Worm (Caenorhabditis elegans) whole organism, early embryonic: Measurements from ENCODE around the gene dmsr-16.

Experiments
- B0310.2 ChIP-seq: sonication (generic microtip); optimal IDR thresholded peaks from 2 replicates; lab custom pipeline; 2016; ENCODE audit warnings: mild to moderate bottlenecking, missing genetic modification characterization, missing compliant biosample characterization
- F13C5.2 ChIP-seq: sonication (generic microtip); optimal IDR thresholded peaks from 2 replicates; lab custom pipeline; 2017; ENCODE audit warnings: mild to moderate bottlenecking, missing genetic modification characterization, inconsistent platforms, missing compliant biosample characterization
- aly-1 ChIP-seq: sonication (generic microtip); optimal IDR thresholded peaks from 2 replicates; lab custom pipeline; 2016; ENCODE audit warnings: missing genetic modification characterization, missing compliant biosample characterization
- ama-1 ChIP-seq: fragments of 150-350 bp; optimal IDR thresholded peaks from 2 replicates; lab custom pipeline; 2014
- ceh-13 ChIP-seq: fragments of 200-800 bp; sonication (Bioruptor generic); optimal IDR thresholded peaks from 2 replicates; lab custom pipeline; 2018; ENCODE audit warnings: mild to moderate bottlenecking, missing genetic modification characterization, missing compliant biosample characterization
- ceh-36 ChIP-seq: sonication (generic microtip); optimal IDR thresholded peaks from 2 replicates; lab custom pipeline; 2016; ENCODE audit warnings: missing genetic modification characterization, inconsistent platforms, missing compliant biosample characterization
- ets-7 ChIP-seq: sonication (generic microtip); optimal IDR thresholded peaks from 2 replicates; lab custom pipeline; 2016; ENCODE audit warnings: missing genotype, missing genetic modification characterization, missing compliant biosample characterization
- flt-1 ChIP-seq: fragments of 200-800 bp; sonication (Bioruptor generic); IDR thresholded peaks from 2 replicates; pipeline ENCODE4 v1.3.6; 2022; ENCODE audit warnings: missing genetic modification characterization, missing compliant biosample characterization
- hmbx-1 ChIP-seq: sonication (generic microtip); optimal IDR thresholded peaks from 2 replicates; lab custom pipeline; 2016; ENCODE audit warnings: mild to moderate bottlenecking, missing genetic modification characterization, missing compliant biosample characterization
- hmg-4 ChIP-seq: fragments of 200-800 bp; sonication (Bioruptor generic); optimal IDR thresholded peaks from 2 replicates; lab custom pipeline; 2018; ENCODE audit warnings: mild to moderate bottlenecking, missing genetic modification characterization, missing compliant biosample characterization
- hnd-1 ChIP-seq: sonication (generic microtip); optimal IDR thresholded peaks from 2 replicates; lab custom pipeline; 2016; ENCODE audit warnings: missing genetic modification characterization, missing compliant biosample characterization
- pes-1 ChIP-seq: fragments of 200-800 bp; sonication (Bioruptor generic); IDR thresholded peaks from 2 replicates; pipeline ENCODE4 v1.3.6; 2022; ENCODE audit warnings: missing genetic modification reagents, missing genetic modification characterization, missing compliant biosample characterization
- scrt-1 ChIP-seq: fragments of 200-800 bp; sonication (Bioruptor generic); IDR thresholded peaks from 2 replicates; pipeline ENCODE4 v1.3.6; 2022; ENCODE audit warnings: missing genetic modification characterization, missing compliant biosample characterization
- sea-1 ChIP-seq: fragments of 200-800 bp; sonication (Bioruptor generic); conservative IDR thresholded peaks from 2 replicates; pipeline ENCODE4 v1.3.6; 2022; ENCODE audit warnings: missing genetic modification characterization, missing compliant biosample characterization
- tbx-11 ChIP-seq: fragments of 200-800 bp; sonication (Bioruptor generic); IDR thresholded peaks from 2 replicates; pipeline ENCODE4 v1.3.6; 2022; ENCODE audit warnings: missing genetic modification characterization, missing compliant biosample characterization
- tbx-37 ChIP-seq: fragments of 200-800 bp; sonication (Bioruptor generic); conservative IDR thresholded peaks from 2 replicates; pipeline ENCODE4 v1.3.6; 2022; ENCODE audit warnings: missing genetic modification reagents, missing genetic modification characterization, missing compliant biosample characterization
- tra-4 ChIP-seq: sonication (generic microtip); optimal IDR thresholded peaks from 2 replicates; lab custom pipeline; 2017; ENCODE audit warnings: missing genetic modification characterization, missing compliant biosample characterization

The dmsr-16 gene

ce11 chrV:6775708-6776107 is 33.2 kb downstream of the dmsr-16 start, which contains the start of gene srh-28:
Gene srh-28 (minus strand): TSS chrV:6775808.
- no peak for TF ChIP-seq ets-7 (tag; lab: Kevin White, UChicago)
- no peak for TF ChIP-seq pes-1 (GFP tag; lab: Robert Waterston, UW)
- TF ChIP-seq tra-4 (tag; lab: Kevin White, UChicago): no peak
- no peak for TF ChIP-seq ceh-36 (tag; lab: Kevin White, UChicago)
- TF ChIP-seq ceh-13 (GFP tag; lab: Kevin White, UChicago): no peak
- TF ChIP-seq scrt-1 (GFP tag; lab: Robert Waterston, UW): no peak
- no peak for TF ChIP-seq flt-1
- no peak for TF ChIP-seq hnd-1
- no peak for TF ChIP-seq sea-1 (GFP tag; lab: Robert Waterston, UW)
- no peak for TF ChIP-seq ama-1 (lab: Kevin White, UChicago)
- TF ChIP-seq B0310.2: no peak

ce11 chrV:6773735-6774134 is 35.1 kb downstream of the dmsr-16 start, which contains the start of gene ZC404.16:
Gene ZC404.16 (minus strand): TSS chrV:6773835.
- no peak for TF ChIP-seq F13C5.2 (tag; lab: Kevin White, UChicago)
- no peak for TF ChIP-seq ets-7 (tag; lab: Kevin White, UChicago)
- TF ChIP-seq hmbx-1 (tag; lab: Kevin White, UChicago): no peak
- TF ChIP-seq ceh-13 (GFP tag; lab: Kevin White, UChicago): no peak
- no peak for TF ChIP-seq ama-1 (lab: Kevin White, UChicago)
- no peak for TF ChIP-seq tbx-37 (GFP tag; lab: Robert Waterston, UW)
- TF ChIP-seq pes-1 (GFP tag; lab: Robert Waterston, UW): no peak
- TF ChIP-seq hnd-1: no peak
- TF ChIP-seq tbx-11 (GFP tag; lab: Robert Waterston, UW): no peak
- no peak for TF ChIP-seq sea-1 (GFP tag; lab: Robert Waterston, UW)
- TF ChIP-seq hmg-4 (GFP tag; lab: Kevin White, UChicago): no peak
- no peak for TF ChIP-seq aly-1 (tag; lab: Kevin White, UChicago)
- no peak for TF ChIP-seq B0310.2
- TF ChIP-seq scrt-1 (GFP tag; lab: Robert Waterston, UW): no peak
- no peak for TF ChIP-seq flt-1

- TF ChIP-seq ceh-36 (tag; lab: Kevin White, UChicago) (no peak), tbx-11 (GFP tag; lab: Robert Waterston, UW) (no peak), pes-1 (GFP tag; lab: Robert Waterston, UW) (no peak), hnd-1 (no peak), sea-1 (GFP tag; lab: Robert Waterston, UW) (no peak), tbx-37 (GFP tag; lab: Robert Waterston, UW) (no peak), B0310.2 (no peak), flt-1 (no peak), tra-4 (tag; lab: Kevin White, UChicago) (no peak), aly-1 (tag; lab: Kevin White, UChicago) (no peak), ama-1 (lab: Kevin White, UChicago) (no peak), F13C5.2 (tag; lab: Kevin White, UChicago) (no peak), scrt-1 (GFP tag; lab: Robert Waterston, UW) (no peak)
Observed at ce11 chrV:6771645-6772044, 37.2 kb downstream of the dmsr-16 start, which contains the start of gene srh-30. Gene srh-30 (minus strand): TSS chrV:6771745.

ce11 chrV:6769440-6769839 is 39.4 kb downstream of the dmsr-16 start:
- TF ChIP-seq tbx-37 (GFP tag; lab: Robert Waterston, UW): no peak
- TF ChIP-seq flt-1: no peak
- TF ChIP-seq hnd-1: no peak
- TF ChIP-seq ets-7 (tag; lab: Kevin White, UChicago): no peak
- TF ChIP-seq ama-1 (lab: Kevin White, UChicago): no peak
- no peak for TF ChIP-seq aly-1 (tag; lab: Kevin White, UChicago)
- no peak for TF ChIP-seq B0310.2
- TF ChIP-seq ceh-13 (GFP tag; lab: Kevin White, UChicago): no peak
- TF ChIP-seq tbx-11 (GFP tag; lab: Robert Waterston, UW): no peak
- TF ChIP-seq hmg-4 (GFP tag; lab: Kevin White, UChicago): no peak
- no peak for TF ChIP-seq F13C5.2 (tag; lab: Kevin White, UChicago)
- TF ChIP-seq tra-4 (tag; lab: Kevin White, UChicago): no peak
- TF ChIP-seq scrt-1 (GFP tag; lab: Robert Waterston, UW): no peak
- no peak for TF ChIP-seq pes-1 (GFP tag; lab: Robert Waterston, UW)
- TF ChIP-seq hmbx-1 (tag; lab: Kevin White, UChicago): no peak
- TF ChIP-seq ceh-36 (tag; lab: Kevin White, UChicago): no peak

- TF ChIP-seq flt-1: no peak
- no peak for TF ChIP-seq ceh-36 (tag; lab: Kevin White, UChicago)
- no peak for TF ChIP-seq hmbx-1 (tag; lab: Kevin White, UChicago)
- TF ChIP-seq ceh-13 (GFP tag; lab: Kevin White, UChicago): no peak
- no peak for TF ChIP-seq hmg-4 (GFP tag; lab: Kevin White, UChicago)
- no peak for TF ChIP-seq tbx-37 (GFP tag; lab: Robert Waterston, UW)
- no peak for TF ChIP-seq hnd-1
- TF ChIP-seq aly-1 (tag; lab: Kevin White, UChicago): no peak
Observed at ce11 chrV:6768452-6768929, 40.4 kb downstream of the dmsr-16 start, which contains the start of the genes T25F10.1 and clik-1. Gene T25F10.1 (plus strand): TSS chrV:6768502. Gene clik-1 (minus strand): TSS chrV:6768732.

- TF ChIP-seq ceh-36 (tag; lab: Kevin White, UChicago) (no peak), tbx-11 (GFP tag; lab: Robert Waterston, UW) (no peak), ama-1 (lab: Kevin White, UChicago) (no peak), pes-1 (GFP tag; lab: Robert Waterston, UW) (no peak), hnd-1 (no peak), hmg-4 (GFP tag; lab: Kevin White, UChicago) (no peak), scrt-1 (GFP tag; lab: Robert Waterston, UW) (no peak), sea-1 (GFP tag; lab: Robert Waterston, UW) (no peak), B0310.2 (no peak), tra-4 (tag; lab: Kevin White, UChicago) (no peak), ets-7 (tag; lab: Kevin White, UChicago) (no peak)
Observed at ce11 chrV:6767576-6767975, 41.3 kb downstream of the dmsr-16 start.

- TF ChIP-seq flt-1: no peak
- TF ChIP-seq hnd-1: no peak
- no peak for TF ChIP-seq ceh-13 (GFP tag; lab: Kevin White, UChicago)
- no peak for TF ChIP-seq aly-1 (tag; lab: Kevin White, UChicago)
- TF ChIP-seq F13C5.2 (tag; lab: Kevin White, UChicago): no peak
- TF ChIP-seq ets-7 (tag; lab: Kevin White, UChicago): no peak
- TF ChIP-seq tbx-37 (GFP tag; lab: Robert Waterston, UW): no peak
- no peak for TF ChIP-seq hmg-4 (GFP tag; lab: Kevin White, UChicago)
- TF ChIP-seq B0310.2: no peak
- TF ChIP-seq scrt-1 (GFP tag; lab: Robert Waterston, UW): no peak
- TF ChIP-seq hmbx-1 (tag; lab: Kevin White, UChicago): no peak
- TF ChIP-seq pes-1 (GFP tag; lab: Robert Waterston, UW): no peak
- no peak for TF ChIP-seq ama-1 (lab: Kevin White, UChicago)
Observed at ce11 chrV:6764972-6765371, 43.9 kb downstream of the dmsr-16 start, which contains the start of gene bbs-8. Gene bbs-8 (minus strand): TSS chrV:6765072.
